Fruit fly (Drosophila melanogaster): ENCODE measurements around the gene CG6996.

CG6996 gene

DNA sequence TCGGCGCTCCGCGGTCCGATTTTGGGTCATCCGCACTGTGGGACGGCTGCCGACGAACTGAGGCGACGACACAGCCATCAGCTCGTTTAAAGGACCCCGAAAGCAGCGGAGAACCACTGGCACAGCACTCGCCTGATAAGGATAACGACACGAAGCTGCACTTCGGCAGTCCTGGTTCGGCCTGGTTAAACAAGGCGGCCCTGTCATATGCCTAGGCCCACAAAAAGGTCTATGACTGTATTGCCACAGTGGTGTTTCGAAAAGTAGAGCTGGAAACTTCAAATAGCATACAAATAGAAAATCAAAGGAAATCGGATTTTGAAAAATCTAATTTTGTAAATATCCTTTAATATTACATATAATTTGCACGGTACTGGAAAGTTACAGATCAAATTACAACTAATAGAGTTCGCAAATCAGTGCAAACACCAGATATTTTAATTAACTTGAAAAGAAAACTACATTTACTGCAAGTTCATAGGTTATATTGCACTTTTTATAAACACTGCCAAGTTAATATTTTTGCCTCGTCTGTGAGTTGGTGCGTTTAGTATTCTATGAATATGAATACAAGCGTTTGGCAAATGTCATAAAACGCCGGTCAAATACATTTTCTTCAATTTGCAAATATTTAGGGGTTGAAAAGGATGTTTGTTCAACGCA lies 22.0 kb upstream of the CG6996 start (continued):
- TF ChIP-seq ham (GFP tag; IDR thresholded peaks at IDR 0.05) (0 out of 2 replicates have a peak, but pooled peaks have one; percentile 28), BtbVII (GFP tag; optimal IDR thresholded peaks at IDR 0.05) (peak; percentile 40), Mrtf (GFP tag; IDR thresholded peaks at IDR 0.05) (no peak), dmrt99B (tag; optimal IDR thresholded peaks at IDR 0.05) (peak; percentile 53), CG7372 (GFP tag; IDR thresholded peaks at IDR 0.05) (no peak), vfl (GFP tag; optimal IDR thresholded peaks at IDR 0.05) (no peak), CG12071 (GFP tag; optimal IDR thresholded peaks at IDR 0.05) (no peak), cg (GFP tag; optimal IDR thresholded peaks at IDR 0.05) (no peak), CG9437 (GFP tag; optimal IDR thresholded peaks at IDR 0.05) (peak; percentile 59), dpn (GFP tag; optimal IDR thresholded peaks at IDR 0.05) (peak; percentile 22 to 59), HLH3B (GFP tag; IDR thresholded peaks at IDR 0.05) (peak; percentile 57; the same call in 1 of the 2 replicates), Tbp (GFP tag; optimal IDR thresholded peaks at IDR 0.05) (no peak), ab (GFP tag; optimal IDR thresholded peaks at IDR 0.05) (no peak), CG17359 (tag; optimal IDR thresholded peaks at IDR 0.05) (peak; percentile 23), tup (GFP tag; optimal IDR thresholded peaks at IDR 0.05) (peak; percentile 8), Asciz (GFP tag; optimal IDR thresholded peaks at IDR 0.05) (no peak), CG10147 (GFP tag; optimal IDR thresholded peaks at IDR 0.05) (peak; percentile 27), CG18011 (GFP tag; optimal IDR thresholded peaks at IDR 0.05) (no peak), sens (GFP tag) (peak; percentile 79), CG15073 (GFP tag; optimal IDR thresholded peaks at IDR 0.05) (peak; percentile 92), CrebB (tag; optimal IDR thresholded peaks at IDR 0.05) (no peak), pros (GFP tag; optimal IDR thresholded peaks at IDR 0.05) (no peak), CG9797 (GFP tag; optimal IDR thresholded peaks at IDR 0.05) (no peak), bcd (GFP tag; optimal IDR thresholded peaks at IDR 0.05) (peak; percentile 64), bowl (GFP tag; IDR thresholded peaks at IDR 0.05) (no peak), Spps (tag; optimal IDR thresholded peaks at IDR 0.05) (no peak), pb (GFP tag; optimal IDR thresholded peaks at IDR 0.05) (no peak), otp (GFP tag; IDR thresholded peaks at IDR 0.05) (no peak), Hr3 (GFP tag; optimal IDR thresholded peaks at IDR 0.05) (peak; percentile 46), tna (GFP tag; IDR thresholded peaks at IDR 0.05; ENCODE audit: partially characterized antibody) (no peak), CG17361 (GFP tag; IDR thresholded peaks at IDR 0.05) (no peak), C15 (GFP tag; IDR thresholded peaks at IDR 0.05) (no peak), CG17612 (GFP tag; IDR thresholded peaks at IDR 0.05) (no peak), Oli (tag; optimal IDR thresholded peaks at IDR 0.05) (peak; percentile 77), CG10267 (tag; optimal IDR thresholded peaks at IDR 0.05) (no peak), aop (GFP tag; IDR thresholded peaks at IDR 0.05) (no peak), ranshi (GFP tag; IDR thresholded peaks at IDR 0.05) (no peak), CG3726 (GFP tag; IDR thresholded peaks at IDR 0.05) (no peak), CG2116 (GFP tag; optimal IDR thresholded peaks at IDR 0.05) (peak; percentile 37), bbx (GFP tag; IDR thresholded peaks at IDR 0.05; ENCODE audit: partially characterized antibody) (no peak), dm (GFP tag; optimal IDR thresholded peaks at IDR 0.05) (no peak), gcm2 (GFP tag; optimal IDR thresholded peaks at IDR 0.05) (peak; percentile 29), pan (optimal IDR thresholded peaks at IDR 0.05) (no peak), pan (GFP tag; optimal IDR thresholded peaks at IDR 0.05 in 1 of 2, IDR thresholded peaks at IDR 0.05 in 1 of 2) (no peak), Dll (GFP tag; IDR thresholded peaks at IDR 0.05; ENCODE audit: partially characterized antibody) (no peak), CG15479 (GFP tag; optimal IDR thresholded peaks at IDR 0.05) (no peak), gem (tag; optimal IDR thresholded peaks at IDR 0.05) (peak; percentile 77), nerfin-2 (GFP tag; IDR thresholded peaks at IDR 0.05; ENCODE audit: partially characterized antibody) (no peak), NfI (GFP tag; optimal IDR thresholded peaks at IDR 0.05) (peak; percentile 76), ase (GFP tag; IDR thresholded peaks at IDR 0.05) (no peak)

Measured in whole organism, embryonic.